Fruit fly (Drosophila melanogaster) whole organism: ENCODE results near the gene CG9853.

ENCODE experiments used
- Dll ChIP-seq: fragments of >200 bp; optimal IDR thresholded peaks from 2 replicates; lab custom pipeline; 2017
- EcR ChIP-seq, 2 experiments: fragments of >200 bp; optimal IDR thresholded peaks; 2 replicates each; lab custom pipeline; 2017; ENCODE audit warnings: missing biosample characterization in 2 of 2, missing genetic modification characterization in 2 of 2, missing genetic modification reagents in 2 of 2
- psq ChIP-seq: fragments of >200 bp; optimal IDR thresholded peaks from 2 replicates; lab custom pipeline; 2017
- usp ChIP-seq: fragments of >200 bp; optimal IDR thresholded peaks from 2 replicates; lab custom pipeline; 2017; ENCODE audit warnings: missing biosample characterization, missing genetic modification characterization, mixed read lengths

dm6 chr3R:4428585-4429464, 27.0 kb upstream of the CG9853 start, which contains the start of gene srl:
- TF ChIP-seq EcR (GFP tag; optimal IDR thresholded peaks at IDR 0.05; lab: Kevin White, UChicago) (no peak), usp (no peak), Dll (lab: Kevin White, UChicago) (no peak), psq (lab: Kevin White, UChicago) (no peak)
